Worm (Caenorhabditis elegans): ENCODE data around the gene ceh-39.

Gene ceh-39

DNA sequence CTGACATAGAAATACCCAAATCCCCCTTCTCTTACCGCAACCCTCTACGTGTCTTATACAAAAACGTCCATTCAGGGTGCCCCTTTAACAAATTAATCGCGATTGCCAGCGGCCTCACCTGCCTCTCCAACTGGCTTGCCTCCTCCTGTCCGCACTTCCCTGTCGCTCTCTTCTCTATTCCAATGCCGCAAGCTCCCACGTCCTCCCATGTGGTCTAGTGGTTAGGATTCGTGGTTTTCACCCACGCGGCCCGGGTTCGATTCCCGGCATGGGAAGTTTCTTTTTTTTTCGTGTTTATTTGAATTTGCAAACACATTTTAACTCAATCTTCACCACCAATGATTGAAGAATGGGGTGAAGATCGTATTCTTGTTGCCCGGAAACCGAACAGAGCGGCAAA lies 2.6 kb upstream of the ceh-39 start (continued):
- TF ChIP-seq ceh-34 (tag; optimal IDR thresholded peaks at IDR 0.05) (peak; percentile 85), sox-2 (GFP tag; IDR thresholded peaks at IDR 0.05) (peak; percentile 74), T23F11.4 (GFP tag; optimal IDR thresholded peaks at IDR 0.05) (peak; percentile 49), unc-42 (tag; optimal IDR thresholded peaks at IDR 0.05) (peak; percentile 5), hlh-13 (GFP tag; optimal IDR thresholded peaks at IDR 0.05) (peak; percentile 65), hlh-30 (tag; optimal IDR thresholded peaks at IDR 0.05; ENCODE audit: insufficient read depth) (peak; percentile 1), npax-4 (tag; optimal IDR thresholded peaks at IDR 0.05) (peak; percentile 30), unc-86 (tag; optimal IDR thresholded peaks at IDR 0.05) (peak; percentile 53), tbx-7 (tag; optimal IDR thresholded peaks at IDR 0.05) (peak; percentile 37), mec-3 (tag; optimal IDR thresholded peaks at IDR 0.05; ENCODE audit: borderline replicate concordance) (peak; percentile 32), pha-2 (tag; optimal IDR thresholded peaks at IDR 0.05) (peak; percentile 60), fax-1 (tag; optimal IDR thresholded peaks at IDR 0.05) (peak; percentile 64), syd-9 (tag; optimal IDR thresholded peaks at IDR 0.05) (peak; percentile 65), hlh-6 (tag; optimal IDR thresholded peaks at IDR 0.05) (peak; percentile 88), pax-1 (tag; optimal IDR thresholded peaks at IDR 0.05) (no peak), ceh-18 (tag; optimal IDR thresholded peaks at IDR 0.05) (peak; percentile 81)

- TF ChIP-seq hlh-15 (tag; optimal IDR thresholded peaks at IDR 0.05): no peak
- TF ChIP-seq dve-1 (tag; optimal IDR thresholded peaks at IDR 0.05): no peak
- TF ChIP-seq C08G9.2 (tag; optimal IDR thresholded peaks at IDR 0.05): no peak
- no peak for TF ChIP-seq sox-2 (GFP tag; IDR thresholded peaks at IDR 0.05)
- TF ChIP-seq ceh-9 (tag; optimal IDR thresholded peaks at IDR 0.05): no peak
- no peak for TF ChIP-seq che-1 (tag; optimal IDR thresholded peaks at IDR 0.05)
Measured at ce11 chrX:1857777-1858176, 1.8 kb upstream of the ceh-39 start.

ce11 chrX:1853596-1853995 lies 2.4 kb downstream of the ceh-39 start, which contains the start of gene T26C11.9:
Gene T26C11.9, minus strand, starts transcription at chrX:1853849.
- no peak for TF ChIP-seq pqm-1 (tag; optimal IDR thresholded peaks at IDR 0.05)
- TF ChIP-seq ref-2 (tag; optimal IDR thresholded peaks at IDR 0.05): no peak
- no peak for TF ChIP-seq nhr-11 (tag; optimal IDR thresholded peaks at IDR 0.05)
- TF ChIP-seq C38D4.7 (GFP tag; optimal IDR thresholded peaks at IDR 0.05): no peak
- TF ChIP-seq rnt-1 (tag; optimal IDR thresholded peaks at IDR 0.05): peak; percentile 15
- no peak for TF ChIP-seq pha-2 (tag; optimal IDR thresholded peaks at IDR 0.05)
- TF ChIP-seq unc-86 (tag; optimal IDR thresholded peaks at IDR 0.05): no peak
- no peak for TF ChIP-seq madf-2 (tag; optimal IDR thresholded peaks at IDR 0.05)
- TF ChIP-seq hlh-30 (tag; optimal IDR thresholded peaks at IDR 0.05; ENCODE audit: insufficient read depth): no peak
- peak; percentile 38 for TF ChIP-seq tbx-7 (tag; optimal IDR thresholded peaks at IDR 0.05)
- TF ChIP-seq eyg-1 (tag; optimal IDR thresholded peaks at IDR 0.05): no peak
- no peak for TF ChIP-seq dve-1 (tag; optimal IDR thresholded peaks at IDR 0.05)
- no peak for TF ChIP-seq npax-4 (tag; optimal IDR thresholded peaks at IDR 0.05)
- no peak for TF ChIP-seq lim-6 (tag; optimal IDR thresholded peaks at IDR 0.05)
- TF ChIP-seq sdc-2 (tag; optimal IDR thresholded peaks at IDR 0.05): peak; percentile 73
- no peak for TF ChIP-seq unc-3 (GFP tag; conservative IDR thresholded peaks at IDR 0.05)
- no peak for TF ChIP-seq unc-3 (tag; optimal IDR thresholded peaks at IDR 0.05)
- TF ChIP-seq ets-4 (tag; optimal IDR thresholded peaks at IDR 0.05): peak; percentile 56
- TF ChIP-seq fax-1 (tag; optimal IDR thresholded peaks at IDR 0.05): no peak
- TF ChIP-seq hlh-8 (tag; optimal IDR thresholded peaks at IDR 0.05): no peak
- TF ChIP-seq tbx-2 (tag; optimal IDR thresholded peaks at IDR 0.05): peak; percentile 40
- TF ChIP-seq fkh-6 (tag; optimal IDR thresholded peaks at IDR 0.05): no peak
- TF ChIP-seq ceh-2 (tag; optimal IDR thresholded peaks at IDR 0.05): peak; percentile 48
- no peak for TF ChIP-seq mec-3 (tag; optimal IDR thresholded peaks at IDR 0.05; ENCODE audit: borderline replicate concordance)
- TF ChIP-seq T23F11.4 (GFP tag; optimal IDR thresholded peaks at IDR 0.05): no peak
- no peak for TF ChIP-seq ceh-6 (GFP tag; optimal IDR thresholded peaks at IDR 0.05)
- TF ChIP-seq unc-42 (tag; optimal IDR thresholded peaks at IDR 0.05): no peak
- no peak for TF ChIP-seq pha-4 (tag; optimal IDR thresholded peaks at IDR 0.05)
- no peak for TF ChIP-seq ceh-30 (tag; optimal IDR thresholded peaks at IDR 0.05)
- no peak for TF ChIP-seq ztf-16 (tag; optimal IDR thresholded peaks at IDR 0.05)
- no peak for TF ChIP-seq Y22D7AL.16 (tag; optimal IDR thresholded peaks at IDR 0.05)
- no peak for TF ChIP-seq gmeb-2 (tag; optimal IDR thresholded peaks at IDR 0.05)
- TF ChIP-seq ceh-9 (tag; optimal IDR thresholded peaks at IDR 0.05): no peak
- TF ChIP-seq che-1 (tag; optimal IDR thresholded peaks at IDR 0.05): no peak
- no peak for TF ChIP-seq odd-2 (tag; optimal IDR thresholded peaks at IDR 0.05)
- TF ChIP-seq ceh-48 (tag; optimal IDR thresholded peaks at IDR 0.05): peak; percentile 59
- no peak for TF ChIP-seq lin-11 (tag; optimal IDR thresholded peaks at IDR 0.05)
- no peak for TF ChIP-seq unc-55 (GFP tag; optimal IDR thresholded peaks at IDR 0.05)
- TF ChIP-seq ceh-31 (tag; optimal IDR thresholded peaks at IDR 0.05): peak; percentile 72
- TF ChIP-seq nhr-232 (tag; optimal IDR thresholded peaks at IDR 0.05): no peak
- TF ChIP-seq C08G9.2 (tag; optimal IDR thresholded peaks at IDR 0.05): peak; percentile 75
